Fruit fly (Drosophila melanogaster): ENCODE measurements around the gene CG42613.
A peak's percentile ranks its signal among the peaks of the same experiment; 100 is the strongest.

The CG42613 gene

dm6 chr3R:18997388-18998287 is 68.6 kb downstream of the CG42613 start (continued):
- TF ChIP-seq caup (GFP tag; optimal IDR thresholded peaks at IDR 0.05; ENCODE audit: severe bottlenecking) = peak; percentile 10
- TF ChIP-seq CG10979 (tag; optimal IDR thresholded peaks at IDR 0.05) = peak; percentile 40
- TF ChIP-seq twi (tag; optimal IDR thresholded peaks at IDR 0.05) = peak; percentile 65
- no peak for TF ChIP-seq Fer3 (tag; optimal IDR thresholded peaks at IDR 0.05)
- peak; percentile 25 for TF ChIP-seq cwo (GFP tag; optimal IDR thresholded peaks at IDR 0.05)
- TF ChIP-seq ash1 (GFP tag; optimal IDR thresholded peaks at IDR 0.05) = no peak
- peak; percentile 67 for TF ChIP-seq onecut (GFP tag; IDR thresholded peaks at IDR 0.05)
- TF ChIP-seq Dad (GFP tag; optimal IDR thresholded peaks at IDR 0.05) = no peak
- peak; percentile 31 for TF ChIP-seq CG13296 (GFP tag; optimal IDR thresholded peaks at IDR 0.05)
- no peak for TF ChIP-seq ttk (GFP tag; IDR thresholded peaks at IDR 0.05)
- no peak for TF ChIP-seq rib (GFP tag; IDR thresholded peaks at IDR 0.05)
- TF ChIP-seq oc (tag; optimal IDR thresholded peaks at IDR 0.05) = peak; percentile 87
- TF ChIP-seq Hmr (GFP tag; optimal IDR thresholded peaks at IDR 0.05) = no peak
- no peak for TF ChIP-seq CG10274 (GFP tag; optimal IDR thresholded peaks at IDR 0.05)
- peak in 1 of 2 experiments; percentile 38 for TF ChIP-seq Pdp1 (GFP tag; optimal IDR thresholded peaks at IDR 0.05)
- TF ChIP-seq CG7271 (tag; optimal IDR thresholded peaks at IDR 0.05) = peak; percentile 10
- no peak for TF ChIP-seq Ets97D (GFP tag; optimal IDR thresholded peaks at IDR 0.05)
- TF ChIP-seq insv (GFP tag; optimal IDR thresholded peaks at IDR 0.05) = peak; percentile 14 to 64
- TF ChIP-seq CG3163 (GFP tag; optimal IDR thresholded peaks at IDR 0.05) = peak; percentile 53
- peak; percentile 76; the same call in 1 of the 2 replicates for TF ChIP-seq sens-2 (GFP tag; IDR thresholded peaks at IDR 0.05)
- no peak for TF ChIP-seq CG14667 (GFP tag; IDR thresholded peaks at IDR 0.05)
- peak; percentile 95 for TF ChIP-seq odd (GFP tag; optimal IDR thresholded peaks at IDR 0.05)
- peak; percentile 44 for TF ChIP-seq CG15269 (tag; optimal IDR thresholded peaks at IDR 0.05)
- peak; percentile 87 for TF ChIP-seq CG11398 (GFP tag; optimal IDR thresholded peaks at IDR 0.05)
- TF ChIP-seq Hr39 (optimal IDR thresholded peaks at IDR 0.05) = no peak
- no peak for TF ChIP-seq vnd (GFP tag; IDR thresholded peaks at IDR 0.05; ENCODE audit: partially characterized antibody)
- TF ChIP-seq sug (tag; optimal IDR thresholded peaks at IDR 0.05) = peak; percentile 41
- TF ChIP-seq CG30431 (GFP tag; optimal IDR thresholded peaks at IDR 0.05) = peak; percentile 57
- TF ChIP-seq maf-S (GFP tag; optimal IDR thresholded peaks at IDR 0.05) = peak; percentile 26
- peak; percentile 20; the same call in 1 of the 2 replicates for TF ChIP-seq wor (GFP tag; IDR thresholded peaks at IDR 0.05)
- TF ChIP-seq CG17802 (tag; optimal IDR thresholded peaks at IDR 0.05) = no peak
- TF ChIP-seq bab2 (GFP tag; optimal IDR thresholded peaks at IDR 0.05) = no peak
- no peak for TF ChIP-seq Camta (GFP tag; optimal IDR thresholded peaks at IDR 0.05)
- TF ChIP-seq esg (GFP tag; conservative IDR thresholded peaks at IDR 0.05) = no peak
- no peak for TF ChIP-seq wdn (GFP tag; IDR thresholded peaks at IDR 0.05)
- TF ChIP-seq H15 (GFP tag; IDR thresholded peaks at IDR 0.05) = no peak
- peak; percentile 17; the same call in 1 of the 2 replicates for TF ChIP-seq CG7372 (GFP tag; IDR thresholded peaks at IDR 0.05)
- no peak for TF ChIP-seq CG32772 (GFP tag; IDR thresholded peaks at IDR 0.05)
- TF ChIP-seq grau (tag; optimal IDR thresholded peaks at IDR 0.05) = peak; percentile 39
- no peak for TF ChIP-seq CG6854 (GFP tag; optimal IDR thresholded peaks at IDR 0.05)
- no peak for TF ChIP-seq lmd (GFP tag; IDR thresholded peaks at IDR 0.05)
- no peak for TF ChIP-seq unc-4 (GFP tag; IDR thresholded peaks at IDR 0.05; ENCODE audit: partially characterized antibody)
- TF ChIP-seq en (GFP tag; optimal IDR thresholded peaks at IDR 0.05) = peak; percentile 41
- TF ChIP-seq sr (GFP tag; IDR thresholded peaks at IDR 0.05) = peak; percentile 37; the same call in 1 of the 3 replicates
- TF ChIP-seq CG14710 (tag; optimal IDR thresholded peaks at IDR 0.05) = peak; percentile 72
- TF ChIP-seq cad (GFP tag; optimal IDR thresholded peaks at IDR 0.05) = no peak
- peak; percentile 84 for TF ChIP-seq Vsx1 (GFP tag; optimal IDR thresholded peaks at IDR 0.05)
- TF ChIP-seq row (GFP tag; IDR thresholded peaks at IDR 0.05) = no peak
- no peak for TF ChIP-seq Chrac-16 (GFP tag; optimal IDR thresholded peaks at IDR 0.05)
